Worm (Caenorhabditis elegans): ENCODE results near the gene wdr-5.3.

DNA sequence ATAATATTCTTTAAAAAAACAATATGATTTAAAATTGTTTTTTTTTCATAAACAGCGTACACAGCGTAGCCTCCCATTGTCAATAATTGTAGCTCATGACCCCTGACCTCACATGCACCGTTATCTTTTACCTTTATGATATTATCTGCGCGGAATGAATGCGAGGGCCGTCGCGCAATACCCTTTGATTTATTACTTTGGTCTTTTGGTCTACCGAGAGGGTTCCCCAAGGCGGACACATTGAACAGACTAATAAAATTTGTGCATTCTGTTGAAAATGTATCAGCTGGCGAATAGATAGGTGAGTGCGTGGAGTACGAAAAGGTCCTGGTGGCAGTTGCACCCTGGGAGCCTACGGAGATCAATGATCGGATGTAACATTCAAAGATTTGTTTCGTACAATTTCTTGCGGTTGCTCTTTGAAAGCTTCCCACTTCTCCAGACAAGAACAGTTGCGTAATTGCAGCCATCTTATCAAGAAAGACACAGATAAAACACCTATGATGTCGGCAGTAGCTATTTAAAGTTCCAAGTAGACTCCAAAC lies 16.5 kb upstream of the wdr-5.3 start:
- TF ChIP-seq nhr-12 (tag; optimal IDR thresholded peaks at IDR 0.05), result no peak
- TF ChIP-seq ceh-82 (tag; optimal IDR thresholded peaks at IDR 0.05), result no peak
- TF ChIP-seq aly-2 (tag; optimal IDR thresholded peaks at IDR 0.05), result no peak
- TF ChIP-seq mdl-1 (tag; optimal IDR thresholded peaks at IDR 0.05), result no peak
- TF ChIP-seq dpl-1 (GFP tag; optimal IDR thresholded peaks at IDR 0.05), result no peak
- no peak for TF ChIP-seq unc-62 (GFP tag; optimal IDR thresholded peaks at IDR 0.05)
- TF ChIP-seq lir-3 (tag; optimal IDR thresholded peaks at IDR 0.05; ENCODE audit: poor library complexity), result no peak
- TF ChIP-seq lin-14 (GFP tag; optimal IDR thresholded peaks at IDR 0.05), result no peak
- no peak for TF ChIP-seq ama-1 (optimal IDR thresholded peaks at IDR 0.05)
- no peak for TF ChIP-seq mep-1 (tag; optimal IDR thresholded peaks at IDR 0.05)
- TF ChIP-seq nhr-11 (tag; optimal IDR thresholded peaks at IDR 0.05), result no peak
- no peak for TF ChIP-seq lin-35 (GFP tag; optimal IDR thresholded peaks at IDR 0.05)

Measured in whole organism, L1 larva.